Worm (Caenorhabditis elegans) whole organism, mixed stage, embryonic: Measurements from ENCODE around the gene ttll-12.

Experiments used
- elt-3 ChIP-seq: fragments of 150-350 bp; optimal IDR thresholded peaks from 2 replicates; lab custom pipeline; 2014; ENCODE audit warnings: missing biosample characterization, missing genetic modification characterization
- mab-5 ChIP-seq: fragments of 150-350 bp; optimal IDR thresholded peaks from 2 replicates; lab custom pipeline; 2014; ENCODE audit warnings: missing biosample characterization, missing genetic modification characterization
- nhr-76 ChIP-seq: sonication (generic microtip); optimal IDR thresholded peaks from 2 replicates; lab custom pipeline; 2017; ENCODE audit warnings: missing biosample characterization, missing genetic modification characterization
- pha-4 ChIP-seq: fragments of 150-350 bp; optimal IDR thresholded peaks from 2 replicates; lab custom pipeline; 2018; ENCODE audit warnings: missing biosample characterization, missing genetic modification reagents, missing genetic modification characterization
- ztf-11 ChIP-seq: fragments of 150-350 bp; optimal IDR thresholded peaks from 2 replicates; lab custom pipeline; 2014; ENCODE audit warnings: missing biosample characterization, missing genetic modification characterization

- TF ChIP-seq ztf-11 (tag; lab: Kevin White, UChicago) (no peak), nhr-76 (tag; lab: Kevin White, UChicago) (no peak), elt-3 (tag; lab: Kevin White, UChicago) (no peak), mab-5 (tag; lab: Kevin White, UChicago) (no peak), pha-4 (tag; lab: Kevin White, UChicago) (no peak)
Observed at ce11 chrII:9347444-9347843, 8.6 kb downstream of the ttll-12 start.
